Worm (Caenorhabditis elegans): Measurements from ENCODE around the gene K02A6.2.

DNA sequence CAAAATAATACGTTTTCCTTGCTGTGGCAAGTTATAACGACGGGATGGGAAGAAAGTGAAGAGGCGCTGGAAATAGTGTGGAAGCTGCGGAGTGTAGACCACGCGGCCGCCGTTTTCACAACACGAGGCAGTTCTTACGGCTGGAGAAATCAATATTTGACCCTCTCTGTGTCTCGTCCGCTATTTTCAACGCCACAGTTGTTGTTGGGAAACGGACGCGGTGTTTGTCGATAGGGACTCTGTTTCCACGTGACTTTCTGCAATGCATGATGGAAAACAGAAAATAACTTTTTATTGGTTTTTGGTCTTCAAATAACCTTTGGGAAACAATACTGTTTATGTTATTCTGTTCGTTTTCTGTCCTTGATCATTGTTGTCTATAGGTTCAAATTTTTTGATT, 7.0 kb upstream of the K02A6.2 start, which contains the start of gene K02A6.3:
- TF ChIP-seq pqm-1 (tag; optimal IDR thresholded peaks at IDR 0.05): peak; percentile 81
- peak; percentile 59 for TF ChIP-seq nhr-11 (tag; optimal IDR thresholded peaks at IDR 0.05)
- no peak for TF ChIP-seq nhr-77 (tag; optimal IDR thresholded peaks at IDR 0.05)
- no peak for TF ChIP-seq nhr-28 (tag; optimal IDR thresholded peaks at IDR 0.05)
- TF ChIP-seq lin-39 (tag; optimal IDR thresholded peaks at IDR 0.05): peak; percentile 76
- TF ChIP-seq zag-1 (tag; optimal IDR thresholded peaks at IDR 0.05): no peak
- peak; percentile 99 for TF ChIP-seq pha-4 (tag; optimal IDR thresholded peaks at IDR 0.05)
- TF ChIP-seq ama-1 (optimal IDR thresholded peaks at IDR 0.05): peak; percentile 76
- no peak for TF ChIP-seq elt-3 (tag; optimal IDR thresholded peaks at IDR 0.05)
- peak; percentile 38 for TF ChIP-seq snpc-4 (tag; optimal IDR thresholded peaks at IDR 0.05)
- TF ChIP-seq nfya-1 (tag; optimal IDR thresholded peaks at IDR 0.05; ENCODE audit: insufficient read depth): peak; percentile 86
- TF ChIP-seq egl-27 (tag; optimal IDR thresholded peaks at IDR 0.05): peak; percentile 47
- TF ChIP-seq elt-1 (tag; optimal IDR thresholded peaks at IDR 0.05): peak; percentile 4
- TF ChIP-seq jun-1 (tag; optimal IDR thresholded peaks at IDR 0.05): peak; percentile 88

All from whole organism, L3 larva.